Fruit fly (Drosophila melanogaster): ENCODE results near the gene CG34155.
A peak's percentile ranks its signal among the peaks of the same experiment; 100 is the strongest.

CG34155 gene

DNA sequence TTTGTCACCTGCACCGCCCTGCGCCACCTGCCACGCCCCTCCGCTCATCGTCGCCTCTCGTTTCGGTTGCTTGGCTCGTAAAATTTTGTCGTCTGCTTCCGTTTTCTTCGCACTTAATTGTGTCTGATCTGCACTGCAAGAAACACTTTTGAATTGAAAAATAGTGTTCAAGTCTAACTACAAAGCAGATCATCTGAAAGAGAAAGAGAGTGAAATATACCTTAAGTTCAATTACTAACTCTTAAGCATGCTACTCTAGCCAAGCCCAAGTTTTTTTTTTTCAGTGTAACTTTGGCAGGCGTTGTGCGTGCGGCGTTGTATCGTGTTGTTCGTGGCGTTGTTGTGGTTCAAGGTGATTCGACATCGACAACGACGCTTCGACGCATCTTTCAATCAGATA lies 19.8 kb downstream of the CG34155 start (continued):
- TF ChIP-seq CG8632 (GFP tag; optimal IDR thresholded peaks at IDR 0.05) (peak; percentile 24), CG6163 (GFP tag; IDR thresholded peaks at IDR 0.05) (peak; percentile 84), CG6792 (GFP tag; optimal IDR thresholded peaks at IDR 0.05) (peak; percentile 58), topi (GFP tag; optimal IDR thresholded peaks at IDR 0.05) (peak; percentile 56), CG6854 (GFP tag; optimal IDR thresholded peaks at IDR 0.05) (no peak), Hr38 (GFP tag; optimal IDR thresholded peaks at IDR 0.05) (no peak), Eip75B (GFP tag; optimal IDR thresholded peaks at IDR 0.05) (peak; percentile 54), salr (GFP tag; optimal IDR thresholded peaks at IDR 0.05) (peak; percentile 33 to 55), achi (GFP tag; optimal IDR thresholded peaks at IDR 0.05) (peak; percentile 58), CG32006 (GFP tag; optimal IDR thresholded peaks at IDR 0.05) (peak; percentile 64), Ets21C (GFP tag; optimal IDR thresholded peaks at IDR 0.05) (peak; percentile 22), CG1621 (tag; optimal IDR thresholded peaks at IDR 0.05) (peak; percentile 51), cyc (GFP tag; optimal IDR thresholded peaks at IDR 0.05) (peak; percentile 82), CG34406 (GFP tag; optimal IDR thresholded peaks at IDR 0.05) (peak; percentile 40), CG11902 (GFP tag; optimal IDR thresholded peaks at IDR 0.05) (peak; percentile 64), Lpt (GFP tag; optimal IDR thresholded peaks at IDR 0.05) (peak; percentile 38), svp (GFP tag) (peak; percentile 69), net (GFP tag; optimal IDR thresholded peaks at IDR 0.05) (peak; percentile 66), CG31627 (GFP tag; optimal IDR thresholded peaks at IDR 0.05) (peak; percentile 68), esn (GFP tag; optimal IDR thresholded peaks at IDR 0.05) (peak; percentile 51), Sox14 (GFP tag; optimal IDR thresholded peaks at IDR 0.05) (peak; percentile 58), CG7368 (GFP tag; optimal IDR thresholded peaks at IDR 0.05) (peak; percentile 50), fkh (GFP tag; optimal IDR thresholded peaks at IDR 0.05) (peak; percentile 51), Hr39 (GFP tag; optimal IDR thresholded peaks at IDR 0.05) (peak; percentile 76), CG10631 (GFP tag; optimal IDR thresholded peaks at IDR 0.05) (peak; percentile 55), vri (GFP tag; optimal IDR thresholded peaks at IDR 0.05) (no peak), OdsH (GFP tag; optimal IDR thresholded peaks at IDR 0.05) (peak; percentile 69), Eip78C (GFP tag) (peak; percentile 78), Ets96B (tag; optimal IDR thresholded peaks at IDR 0.05) (peak; percentile 42), Gug (GFP tag; IDR thresholded peaks at IDR 0.05) (peak; percentile 79), CG10669 (GFP tag; optimal IDR thresholded peaks at IDR 0.05) (peak; percentile 58), dac (GFP tag; optimal IDR thresholded peaks at IDR 0.05) (peak; percentile 40), Sox15 (GFP tag; optimal IDR thresholded peaks at IDR 0.05) (peak; percentile 46), Met (GFP tag; optimal IDR thresholded peaks at IDR 0.05) (peak; percentile 47), dsx (GFP tag; optimal IDR thresholded peaks at IDR 0.05; ENCODE audit: poor library complexity, severe bottlenecking) (no peak), lz (GFP tag; optimal IDR thresholded peaks at IDR 0.05) (peak; percentile 64)

DNA sequence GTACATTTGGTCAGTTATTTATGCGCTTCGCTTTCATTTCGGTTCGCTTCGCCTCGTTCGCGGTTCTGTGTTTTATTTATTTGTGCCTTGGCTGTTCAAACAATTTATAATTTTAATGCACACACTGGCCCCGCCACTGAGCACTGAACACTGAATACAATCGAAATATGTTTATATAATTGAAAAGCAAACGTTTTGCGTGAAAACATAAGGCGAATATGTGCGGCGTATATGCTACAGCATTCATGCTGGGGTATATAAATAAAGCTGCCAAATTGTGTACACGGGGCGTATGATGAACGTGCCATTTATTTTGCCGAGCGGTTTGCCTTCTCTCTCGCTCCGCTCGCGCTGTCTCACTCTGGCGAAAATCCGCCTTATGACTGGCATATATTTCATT lies 23.1 kb downstream of the CG34155 start:
- TF ChIP-seq Sox15 (GFP tag; optimal IDR thresholded peaks at IDR 0.05), result no peak
- peak; percentile 73 for TF ChIP-seq fkh (GFP tag; optimal IDR thresholded peaks at IDR 0.05)

- TF ChIP-seq CG3032 (tag; optimal IDR thresholded peaks at IDR 0.05), result no peak
- no peak for TF ChIP-seq esn (GFP tag; optimal IDR thresholded peaks at IDR 0.05)
- TF ChIP-seq achi (GFP tag; optimal IDR thresholded peaks at IDR 0.05), result no peak
- no peak for TF ChIP-seq Eip78C (GFP tag)
- TF ChIP-seq CG8632 (GFP tag; optimal IDR thresholded peaks at IDR 0.05), result no peak
- no peak for TF ChIP-seq Sox102F (GFP tag; optimal IDR thresholded peaks at IDR 0.05)
Observed at dm6 chr3R:30536432-30536831, 23.6 kb downstream of the CG34155 start.

dm6 chr3R:30534444-30534843 lies 25.6 kb downstream of the CG34155 start:
- TF ChIP-seq CG15336 (GFP tag; IDR thresholded peaks at IDR 0.05) (0 out of 2 replicates have a peak, but pooled peaks have one; percentile 17), CG6163 (GFP tag; IDR thresholded peaks at IDR 0.05) (peak; percentile 25; the same call in 1 of the 3 replicates), CG6808 (GFP tag; optimal IDR thresholded peaks at IDR 0.05) (no peak), eg (GFP tag; IDR thresholded peaks at IDR 0.05) (peak; percentile 67; the same call in 2 of the 3 replicates), CG32006 (GFP tag; optimal IDR thresholded peaks at IDR 0.05) (no peak), CG6276 (GFP tag; optimal IDR thresholded peaks at IDR 0.05) (peak; percentile 42)
